Worm (Caenorhabditis elegans) whole organism, late embryonic: Measurements from ENCODE around the gene C10A4.13.

Experiments used
- C08G9.2 ChIP-seq: sonication (generic microtip); optimal IDR thresholded peaks from 2 replicates; lab custom pipeline; 2016; ENCODE audit warnings: mild to moderate bottlenecking, missing genetic modification characterization, moderate library complexity, missing compliant biosample characterization
- C38D4.7 ChIP-seq: fragments of 200-800 bp; sonication (Bioruptor generic); optimal IDR thresholded peaks from 2 replicates; lab custom pipeline; 2018; ENCODE audit warnings: mild to moderate bottlenecking, missing genetic modification characterization, moderate library complexity, missing compliant biosample characterization
- F13H6.1 ChIP-seq: sonication (generic microtip); optimal IDR thresholded peaks from 2 replicates; lab custom pipeline; 2016; ENCODE audit warnings: missing genetic modification characterization, missing compliant biosample characterization
- K02D7.2 ChIP-seq: sonication (generic microtip); optimal IDR thresholded peaks from 2 replicates; lab custom pipeline; 2017; ENCODE audit warnings: mild to moderate bottlenecking, missing genetic modification characterization, missing compliant biosample characterization
- ahr-1 ChIP-seq: sonication (generic microtip); optimal IDR thresholded peaks from 2 replicates; lab custom pipeline; 2016; ENCODE audit warnings: missing genetic modification characterization, missing compliant biosample characterization
- ama-1 ChIP-seq: fragments of 150-350 bp; optimal IDR thresholded peaks from 2 replicates; lab custom pipeline; 2014
- ceh-14 ChIP-seq: sonication (generic microtip); optimal IDR thresholded peaks from 2 replicates; lab custom pipeline; 2016; ENCODE audit warnings: missing genotype, missing genetic modification characterization, missing compliant biosample characterization
- ceh-18 ChIP-seq: sonication (generic microtip); optimal IDR thresholded peaks from 2 replicates; lab custom pipeline; 2016; ENCODE audit warnings: missing genetic modification characterization, missing compliant biosample characterization
- ceh-2 ChIP-seq: sonication (generic microtip); optimal IDR thresholded peaks from 2 replicates; lab custom pipeline; 2016; ENCODE audit warnings: missing genotype, missing genetic modification characterization, missing compliant biosample characterization
- ceh-22 ChIP-seq: sonication (generic microtip); optimal IDR thresholded peaks from 2 replicates; lab custom pipeline; 2017; ENCODE audit warnings: missing biosample characterization, missing genetic modification characterization
- ceh-24 ChIP-seq: sonication (generic microtip); optimal IDR thresholded peaks from 2 replicates; lab custom pipeline; 2016; ENCODE audit warnings: mild to moderate bottlenecking, missing genetic modification characterization, missing compliant biosample characterization
- ceh-30 ChIP-seq: fragments of 150-350 bp; optimal IDR thresholded peaks from 2 replicates; lab custom pipeline; 2014; ENCODE audit warnings: missing biosample characterization, missing genetic modification characterization
- ceh-48 ChIP-seq: sonication (generic microtip); optimal IDR thresholded peaks from 2 replicates; lab custom pipeline; 2016; ENCODE audit warnings: missing genetic modification characterization, inconsistent platforms, missing compliant biosample characterization
- che-1 ChIP-seq: sonication (generic microtip); optimal IDR thresholded peaks from 2 replicates; lab custom pipeline; 2016; ENCODE audit warnings: mild to moderate bottlenecking, missing genetic modification characterization, missing compliant biosample characterization
- dmd-4 ChIP-seq: sonication (generic microtip); optimal IDR thresholded peaks from 2 replicates; lab custom pipeline; 2016; ENCODE audit warnings: borderline replicate concordance, missing genetic modification characterization, missing compliant biosample characterization
- dve-1 ChIP-seq: sonication (generic microtip); optimal IDR thresholded peaks from 2 replicates; lab custom pipeline; 2017; ENCODE audit warnings: antibody characterized with exemption, mild to moderate bottlenecking, missing genetic modification characterization, missing compliant biosample characterization
- elt-4 ChIP-seq: sonication (generic microtip); optimal IDR thresholded peaks from 2 replicates; lab custom pipeline; 2016; ENCODE audit warnings: missing genetic modification characterization, missing compliant biosample characterization
- eyg-1 ChIP-seq: sonication (generic microtip); optimal IDR thresholded peaks from 2 replicates; lab custom pipeline; 2016; ENCODE audit warnings: missing genotype, missing genetic modification characterization, missing compliant biosample characterization
- fax-1 ChIP-seq: sonication (generic microtip); optimal IDR thresholded peaks from 2 replicates; lab custom pipeline; 2016; ENCODE audit warnings: missing genotype, missing genetic modification characterization, missing compliant biosample characterization
- fkh-6 ChIP-seq: sonication (generic microtip); optimal IDR thresholded peaks from 2 replicates; lab custom pipeline; 2016; ENCODE audit warnings: missing genetic modification characterization, missing compliant biosample characterization
- gmeb-2 ChIP-seq: sonication (generic microtip); optimal IDR thresholded peaks from 2 replicates; lab custom pipeline; 2016; ENCODE audit warnings: missing genetic modification characterization, inconsistent platforms, missing compliant biosample characterization
- hlh-13 ChIP-seq: fragments of 200-800 bp; sonication (Bioruptor generic); optimal IDR thresholded peaks from 2 replicates; lab custom pipeline; 2018; ENCODE audit warnings: mild to moderate bottlenecking, missing genetic modification characterization, missing compliant biosample characterization
- hlh-6 ChIP-seq: sonication (generic microtip); optimal IDR thresholded peaks from 2 replicates; lab custom pipeline; 2016; ENCODE audit warnings: missing genotype, missing genetic modification characterization, missing compliant biosample characterization
- hlh-8 ChIP-seq: sonication (generic microtip); optimal IDR thresholded peaks from 2 replicates; lab custom pipeline; 2016; ENCODE audit warnings: missing genotype, missing genetic modification characterization, missing compliant biosample characterization
- lin-11 ChIP-seq: fragments of 200-800 bp; sonication (Bioruptor generic); optimal IDR thresholded peaks from 2 replicates; lab custom pipeline; 2018; ENCODE audit warnings: mild to moderate bottlenecking, missing genetic modification characterization, missing compliant biosample characterization
- mec-3 ChIP-seq: sonication (generic microtip); optimal IDR thresholded peaks from 2 replicates; lab custom pipeline; 2016; ENCODE audit warnings: borderline replicate concordance, missing genetic modification characterization, missing compliant biosample characterization
- nfya-1 ChIP-seq: sonication (generic microtip); optimal IDR thresholded peaks from 2 replicates; lab custom pipeline; 2017; ENCODE audit warnings: missing genetic modification characterization, mild to moderate bottlenecking, missing compliant biosample characterization, antibody characterized with exemption, moderate library complexity
- nhr-11 ChIP-seq: fragments of 150-350 bp; optimal IDR thresholded peaks from 2 replicates; lab custom pipeline; 2014; ENCODE audit warnings: missing biosample characterization, missing genetic modification characterization
- pag-3 ChIP-seq: sonication (generic microtip); optimal IDR thresholded peaks from 2 replicates; lab custom pipeline; 2016; ENCODE audit warnings: missing compliant biosample characterization, missing genetic modification characterization, borderline replicate concordance
- pat-9 ChIP-seq: fragments of 200-800 bp; sonication (Bioruptor generic); optimal IDR thresholded peaks from 2 replicates; lab custom pipeline; 2018; ENCODE audit warnings: mild to moderate bottlenecking, missing genetic modification characterization, moderate library complexity, missing compliant biosample characterization
- pha-2 ChIP-seq: sonication (generic microtip); optimal IDR thresholded peaks from 2 replicates; lab custom pipeline; 2017; ENCODE audit warnings: mild to moderate bottlenecking, missing genetic modification characterization, missing compliant biosample characterization
- pqm-1 ChIP-seq: sonication (generic microtip); optimal IDR thresholded peaks from 2 replicates; lab custom pipeline; 2016; ENCODE audit warnings: missing genetic modification characterization, missing compliant biosample characterization
- ref-2 ChIP-seq: sonication (generic microtip); optimal IDR thresholded peaks from 2 replicates; lab custom pipeline; 2016; ENCODE audit warnings: missing genetic modification characterization, missing compliant biosample characterization
- rnt-1 ChIP-seq: sonication (generic microtip); optimal IDR thresholded peaks from 2 replicates; lab custom pipeline; 2016; ENCODE audit warnings: missing genetic modification characterization, missing compliant biosample characterization
- sox-2 ChIP-seq: fragments of 200-800 bp; sonication (Bioruptor generic); IDR thresholded peaks from 2 replicates; pipeline ENCODE4 v1.3.6; 2022; ENCODE audit warnings: missing genetic modification reagents, missing genetic modification characterization, missing compliant biosample characterization
- sox-4 ChIP-seq: sonication (generic microtip); optimal IDR thresholded peaks from 2 replicates; lab custom pipeline; 2017; ENCODE audit warnings: mild to moderate bottlenecking, missing genetic modification characterization, inconsistent platforms, missing compliant biosample characterization
- syd-9 ChIP-seq: sonication (generic microtip); optimal IDR thresholded peaks from 2 replicates; lab custom pipeline; 2016; ENCODE audit warnings: mild to moderate bottlenecking, missing genetic modification characterization, moderate library complexity, missing compliant biosample characterization
- unc-42 ChIP-seq: sonication (generic microtip); optimal IDR thresholded peaks from 2 replicates; lab custom pipeline; 2016; ENCODE audit warnings: missing genotype, missing genetic modification characterization, missing compliant biosample characterization
- unc-55 ChIP-seq: sonication (generic microtip); optimal IDR thresholded peaks from 2 replicates; lab custom pipeline; 2017; ENCODE audit warnings: missing biosample characterization, missing genetic modification reagents, missing genetic modification characterization
- unc-86 ChIP-seq: sonication (generic microtip); optimal IDR thresholded peaks from 2 replicates; lab custom pipeline; 2016; ENCODE audit warnings: missing genetic modification characterization, missing compliant biosample characterization
- zip-5 ChIP-seq: sonication (generic microtip); optimal IDR thresholded peaks from 2 replicates; lab custom pipeline; 2016; ENCODE audit warnings: missing genetic modification characterization, missing compliant biosample characterization
- ztf-16 ChIP-seq: sonication (generic microtip); optimal IDR thresholded peaks from 2 replicates; lab custom pipeline; 2017; ENCODE audit warnings: missing genetic modification characterization, missing compliant biosample characterization

C10A4.13 gene

DNA sequence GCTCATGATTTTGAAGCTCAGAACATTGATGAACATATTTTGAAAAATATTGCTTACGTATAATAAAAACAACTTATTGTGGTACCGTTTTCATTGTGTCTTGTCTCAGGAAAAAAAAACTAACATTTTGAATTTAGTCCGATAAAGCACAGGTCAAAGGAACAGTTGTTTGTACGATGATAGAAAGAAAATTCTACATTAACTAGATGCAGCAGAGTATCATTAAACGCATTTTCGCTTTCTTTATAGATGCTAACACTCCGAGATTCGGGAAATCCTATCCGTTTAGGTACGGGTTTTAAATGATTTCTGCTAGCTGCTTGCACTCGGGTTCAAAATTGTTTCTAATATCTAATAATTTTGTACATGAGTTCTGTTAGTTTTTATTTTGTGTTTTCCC, 11.2 kb upstream of the C10A4.13 start:
- TF ChIP-seq ceh-30 (tag; lab: Kevin White, UChicago) (no peak), fax-1 (no peak), ceh-24 (no peak), hlh-8 (no peak), ztf-16 (tag; lab: Kevin White, UChicago) (no peak), dmd-4 (tag; lab: Kevin White, UChicago) (no peak), ahr-1 (no peak), eyg-1 (tag; lab: Kevin White, UChicago) (no peak), pag-3 (tag; lab: Kevin White, UChicago) (no peak), nhr-11 (tag; lab: Kevin White, UChicago) (no peak), zip-5 (tag; lab: Kevin White, UChicago) (no peak), ceh-22 (tag; lab: Kevin White, UChicago) (no peak)

DNA sequence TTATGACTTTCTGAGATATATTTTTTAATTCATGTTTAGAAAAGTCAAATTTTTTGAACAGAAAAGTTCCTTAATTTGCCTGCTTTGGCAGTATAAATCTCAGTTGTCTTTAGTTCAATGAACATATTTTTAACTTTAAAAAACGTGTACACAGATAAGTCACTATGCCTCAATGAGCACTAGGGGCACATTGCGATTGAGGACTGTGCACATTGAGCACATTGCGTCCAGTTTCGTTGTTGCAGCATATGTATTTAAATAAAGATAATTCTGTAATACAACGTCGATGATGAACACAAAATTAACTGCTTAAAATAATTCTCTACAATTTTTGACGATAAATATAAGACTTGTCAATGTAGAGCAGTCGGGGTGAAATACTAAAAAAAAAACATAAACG, 9.9 kb upstream of the C10A4.13 start:
- TF ChIP-seq K02D7.2 (tag; lab: Kevin White, UChicago) (no peak), ceh-30 (tag; lab: Kevin White, UChicago) (no peak), ref-2 (no peak), elt-4 (tag; lab: Kevin White, UChicago) (no peak), ceh-48 (tag; lab: Kevin White, UChicago) (no peak), hlh-8 (no peak), pqm-1 (tag; lab: Kevin White, UChicago) (no peak), ceh-24 (no peak), pat-9 (tag; lab: Kevin White, UChicago) (no peak), dve-1 (tag; lab: Kevin White, UChicago) (no peak), gmeb-2 (no peak), ceh-14 (tag; lab: Kevin White, UChicago) (no peak), C38D4.7 (GFP tag; lab: Kevin White, UChicago) (no peak), pha-2 (tag; lab: Kevin White, UChicago) (no peak), ceh-22 (tag; lab: Kevin White, UChicago) (no peak), C08G9.2 (tag; lab: Kevin White, UChicago) (no peak), lin-11 (tag; lab: Kevin White, UChicago) (no peak), eyg-1 (tag; lab: Kevin White, UChicago) (no peak), pag-3 (tag; lab: Kevin White, UChicago) (no peak)

DNA sequence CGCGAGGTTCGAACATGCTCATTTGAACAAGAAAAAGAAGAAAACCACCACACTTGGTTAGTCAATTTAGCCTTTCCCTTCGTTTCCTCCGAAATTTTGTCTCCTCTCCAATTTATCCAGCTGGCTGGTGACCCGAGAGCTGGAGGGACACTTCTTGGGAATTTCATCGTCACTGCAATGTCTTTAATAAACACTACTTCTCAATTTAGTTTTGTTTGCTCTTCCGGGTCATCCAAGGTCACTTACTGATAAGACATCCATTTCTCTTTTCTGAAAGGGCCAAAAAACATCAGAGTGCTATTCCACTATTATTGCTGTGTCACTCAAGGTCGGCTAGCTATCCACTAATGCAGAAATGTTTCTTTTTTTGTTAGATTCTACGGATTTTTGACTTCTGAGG, 7.6 kb upstream of the C10A4.13 start, which contains the start of gene C10A4.3:
TSS of gene C10A4.3 (plus strand) at position 301 of the 400 bp plus-strand sequence.
- TF ChIP-seq pag-3 (tag; lab: Kevin White, UChicago) = no peak
- no peak for TF ChIP-seq sox-4 (tag; lab: Kevin White, UChicago)

DNA sequence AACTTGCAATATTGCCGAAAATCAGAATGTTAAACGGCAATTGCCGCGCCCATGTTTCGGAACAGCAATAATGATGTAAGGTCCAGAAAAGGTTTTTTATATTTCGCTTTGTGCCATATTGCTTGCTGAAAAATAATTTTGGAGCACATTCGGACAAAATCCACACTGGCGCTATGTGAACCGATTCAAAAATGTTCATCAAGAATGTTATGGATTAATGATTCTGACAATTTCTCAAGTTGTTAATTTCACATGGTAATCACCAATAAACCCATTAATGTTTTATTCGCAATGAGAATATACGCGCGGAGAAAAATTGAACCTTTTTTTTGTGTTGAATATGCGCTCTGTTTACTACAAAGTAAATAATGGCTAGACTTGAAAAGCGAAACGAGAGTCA, 6.7 kb upstream of the C10A4.13 start:
- TF ChIP-seq K02D7.2 (tag; lab: Kevin White, UChicago) = no peak
- TF ChIP-seq fkh-6 (tag; lab: Kevin White, UChicago) = no peak
- no peak for TF ChIP-seq ahr-1
- TF ChIP-seq sox-2 (GFP tag; lab: Robert Waterston, UW) = no peak
- no peak for TF ChIP-seq ama-1 (lab: Kevin White, UChicago)
- no peak for TF ChIP-seq mec-3 (tag; lab: Kevin White, UChicago)
- no peak for TF ChIP-seq fax-1
- TF ChIP-seq rnt-1 = no peak
- TF ChIP-seq syd-9 = no peak
- no peak for TF ChIP-seq ztf-16 (tag; lab: Kevin White, UChicago)
- no peak for TF ChIP-seq ref-2
- TF ChIP-seq hlh-13 (GFP tag; lab: Kevin White, UChicago) = no peak
- TF ChIP-seq unc-55 (GFP tag; lab: Kevin White, UChicago) = no peak
- TF ChIP-seq C38D4.7 (GFP tag; lab: Kevin White, UChicago) = no peak
- TF ChIP-seq, all 69 proteins: peak for 0

DNA sequence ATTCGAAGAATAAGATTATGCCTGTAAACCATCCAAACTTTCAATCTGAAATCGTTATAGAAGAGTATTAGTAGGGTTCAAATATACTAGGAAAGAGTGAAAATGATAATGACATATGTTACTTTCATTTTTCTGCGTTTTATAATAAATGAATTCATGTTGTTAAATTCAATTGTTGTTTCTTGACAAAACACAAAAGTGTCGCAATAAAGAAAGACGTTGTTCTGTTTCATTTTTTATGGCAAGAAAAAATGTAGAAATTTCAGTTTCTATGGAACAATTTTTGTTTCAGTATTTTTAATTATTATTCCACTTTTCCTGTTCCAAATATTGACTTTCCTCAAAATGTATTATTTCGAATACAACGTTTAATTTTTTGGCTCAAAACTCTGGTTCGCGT, 3.0 kb upstream of the C10A4.13 start, which contains the start of gene C10A4.4:
TSS of gene C10A4.4 (plus strand) at position 301 of the 400 bp plus-strand sequence.
- TF ChIP-seq nfya-1 (no peak), ceh-18 (tag; lab: Kevin White, UChicago) (no peak), fkh-6 (tag; lab: Kevin White, UChicago) (no peak), unc-86 (no peak), ceh-2 (tag; lab: Kevin White, UChicago) (no peak), syd-9 (no peak), F13H6.1 (no peak), fax-1 (no peak), hlh-6 (no peak), che-1 (tag; lab: Kevin White, UChicago) (no peak), mec-3 (tag; lab: Kevin White, UChicago) (no peak), pat-9 (tag; lab: Kevin White, UChicago) (no peak), C08G9.2 (tag; lab: Kevin White, UChicago) (no peak), sox-2 (GFP tag; lab: Robert Waterston, UW) (no peak), K02D7.2 (tag; lab: Kevin White, UChicago) (no peak), unc-42 (no peak), elt-4 (tag; lab: Kevin White, UChicago) (no peak)
